Worm (Caenorhabditis elegans): ENCODE results near the gene srlf-26.

srlf-26 gene

DNA sequence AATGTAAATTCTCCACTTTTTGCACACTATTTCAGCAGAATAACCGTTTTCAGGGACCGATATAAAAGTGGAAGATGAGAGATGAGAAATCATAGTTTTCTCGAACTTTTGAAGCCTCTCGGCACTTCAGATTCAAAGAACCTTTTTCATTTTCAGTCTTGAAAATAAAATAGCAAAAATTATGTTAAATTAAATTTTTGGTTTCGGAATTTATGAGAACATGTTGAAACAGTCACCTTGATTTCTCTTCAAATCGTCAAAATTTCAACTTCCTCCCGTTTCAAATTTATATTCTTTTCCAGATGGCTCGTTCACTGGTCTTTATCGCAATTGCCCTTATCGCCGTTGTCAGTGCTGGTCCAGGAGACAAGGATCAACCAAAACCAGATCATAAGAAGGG lies at the start of gene srlf-26:
TSS of gene srlf-26 (plus strand) at position 301 of the 400 bp plus-strand sequence.
- TF ChIP-seq ama-1 (optimal IDR thresholded peaks at IDR 0.05) (no peak), unc-3 (GFP tag; conservative IDR thresholded peaks at IDR 0.05) (no peak), unc-3 (tag; optimal IDR thresholded peaks at IDR 0.05) (no peak), K09A11.1 (tag; optimal IDR thresholded peaks at IDR 0.05; ENCODE audit: insufficient read depth) (no peak), ceh-18 (tag; optimal IDR thresholded peaks at IDR 0.05) (no peak), nhr-11 (tag; optimal IDR thresholded peaks at IDR 0.05) (no peak), tbx-2 (tag; optimal IDR thresholded peaks at IDR 0.05) (no peak), pros-1 (tag; optimal IDR thresholded peaks at IDR 0.05) (no peak), pax-1 (tag; optimal IDR thresholded peaks at IDR 0.05) (no peak), sox-2 (GFP tag; IDR thresholded peaks at IDR 0.05) (no peak), lin-11 (tag; optimal IDR thresholded peaks at IDR 0.05) (no peak), fkh-10 (GFP tag; optimal IDR thresholded peaks at IDR 0.05) (no peak), pqm-1 (tag; optimal IDR thresholded peaks at IDR 0.05) (no peak), Y22D7AL.16 (tag; optimal IDR thresholded peaks at IDR 0.05) (no peak), pat-9 (tag; optimal IDR thresholded peaks at IDR 0.05) (no peak), K02D7.2 (tag; optimal IDR thresholded peaks at IDR 0.05) (no peak)

DNA sequence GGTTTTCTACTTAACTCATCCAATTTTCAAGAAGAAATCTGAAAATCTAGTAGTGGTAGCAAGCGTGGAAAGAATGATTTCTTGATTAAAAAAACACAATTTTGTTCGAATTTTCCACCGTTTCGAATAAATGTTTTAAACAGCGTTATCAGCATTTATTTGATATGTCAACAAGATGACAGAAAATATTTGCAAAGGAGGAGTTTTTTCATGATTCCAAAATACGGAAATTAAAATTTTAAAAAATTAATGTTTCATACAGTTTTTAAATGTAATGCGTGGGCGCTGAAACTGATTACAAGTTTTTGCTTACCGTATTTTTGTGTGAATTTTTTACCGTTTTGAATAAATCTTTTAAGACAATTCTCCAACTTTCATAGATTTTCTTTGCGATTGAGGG lies 46.1 kb upstream of the srlf-26 start:
- no peak for TF ChIP-seq mec-3 (tag; optimal IDR thresholded peaks at IDR 0.05; ENCODE audit: borderline replicate concordance)
- no peak for TF ChIP-seq sdc-2 (tag; optimal IDR thresholded peaks at IDR 0.05)
- no peak for TF ChIP-seq pax-1 (tag; optimal IDR thresholded peaks at IDR 0.05)
- no peak for TF ChIP-seq ceh-19 (GFP tag; optimal IDR thresholded peaks at IDR 0.05)
- no peak for TF ChIP-seq ceh-14 (tag; optimal IDR thresholded peaks at IDR 0.05)
- no peak for TF ChIP-seq pag-3 (tag; optimal IDR thresholded peaks at IDR 0.05; ENCODE audit: borderline replicate concordance)
- TF ChIP-seq ceh-34 (tag; optimal IDR thresholded peaks at IDR 0.05), result no peak
- no peak for TF ChIP-seq ref-2 (tag; optimal IDR thresholded peaks at IDR 0.05)

DNA sequence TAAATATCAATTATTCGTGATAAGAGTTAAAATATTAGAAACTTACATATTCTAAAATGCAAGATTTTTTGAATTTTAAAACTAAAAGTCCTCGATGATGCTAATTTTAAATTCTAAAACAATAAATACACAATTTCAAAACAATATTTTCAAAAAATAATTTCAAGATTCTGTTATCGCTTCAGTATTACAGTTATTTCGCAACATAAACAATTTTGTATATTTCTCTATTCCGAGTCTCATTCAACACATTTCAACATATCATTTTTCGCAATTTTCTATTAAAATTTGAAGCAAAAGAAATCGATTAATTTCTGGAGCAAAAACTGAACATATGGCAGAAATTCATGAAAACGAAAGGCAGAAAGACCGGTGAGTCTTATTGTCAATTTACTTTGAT lies 45.6 kb upstream of the srlf-26 start, which contains the start of gene fbxa-98:
TSS of gene fbxa-98 (plus strand) at position 243 of the 400 bp plus-strand sequence.
- TF ChIP-seq hlh-13 (GFP tag; optimal IDR thresholded peaks at IDR 0.05), result no peak
- TF ChIP-seq pat-9 (tag; optimal IDR thresholded peaks at IDR 0.05), result no peak
- TF ChIP-seq C08G9.2 (tag; optimal IDR thresholded peaks at IDR 0.05), result no peak
- no peak for TF ChIP-seq dve-1 (tag; optimal IDR thresholded peaks at IDR 0.05)
- no peak for TF ChIP-seq npax-4 (tag; optimal IDR thresholded peaks at IDR 0.05)
- TF ChIP-seq ceh-2 (tag; optimal IDR thresholded peaks at IDR 0.05), result no peak
- no peak for TF ChIP-seq ztf-16 (tag; optimal IDR thresholded peaks at IDR 0.05)
- TF ChIP-seq ceh-19 (GFP tag; optimal IDR thresholded peaks at IDR 0.05), result no peak
- no peak for TF ChIP-seq sdc-2 (tag; optimal IDR thresholded peaks at IDR 0.05)
- no peak for TF ChIP-seq ahr-1 (tag; optimal IDR thresholded peaks at IDR 0.05)
- no peak for TF ChIP-seq ceh-22 (tag; optimal IDR thresholded peaks at IDR 0.05)

DNA sequence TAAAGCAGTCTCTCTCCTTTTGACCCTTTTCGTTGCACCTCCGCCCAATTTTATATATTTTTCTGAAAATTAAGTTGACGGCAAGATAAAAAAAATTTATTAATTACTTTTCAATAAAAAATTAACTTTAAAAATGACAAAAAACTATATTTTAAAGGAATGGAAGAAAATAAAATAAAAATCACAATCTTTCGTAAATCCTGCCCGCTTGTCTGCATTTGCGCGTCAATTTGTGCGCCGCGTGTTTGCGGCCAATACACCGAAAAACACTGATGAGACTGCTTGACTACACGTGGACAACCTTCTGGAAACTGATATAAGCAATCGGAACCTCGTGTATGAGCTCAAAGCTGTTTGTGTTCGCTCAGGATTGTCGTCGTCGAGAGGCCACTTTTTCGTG lies 41.8 kb upstream of the srlf-26 start, which contains the start of gene C08F11.7:
TSS of gene C08F11.7 (plus strand) at position 301 of the 400 bp plus-strand sequence.
- TF ChIP-seq hlh-30 (tag; optimal IDR thresholded peaks at IDR 0.05; ENCODE audit: insufficient read depth), result no peak
- no peak for TF ChIP-seq unc-3 (GFP tag; conservative IDR thresholded peaks at IDR 0.05)
- TF ChIP-seq unc-3 (tag; optimal IDR thresholded peaks at IDR 0.05), result no peak
- TF ChIP-seq ceh-31 (tag; optimal IDR thresholded peaks at IDR 0.05), result no peak
- TF ChIP-seq hlh-8 (tag; optimal IDR thresholded peaks at IDR 0.05), result no peak
- TF ChIP-seq npax-4 (tag; optimal IDR thresholded peaks at IDR 0.05), result no peak
- TF ChIP-seq K09A11.1 (tag; optimal IDR thresholded peaks at IDR 0.05; ENCODE audit: insufficient read depth), result no peak
- no peak for TF ChIP-seq fax-1 (tag; optimal IDR thresholded peaks at IDR 0.05)
- no peak for TF ChIP-seq tbx-7 (tag; optimal IDR thresholded peaks at IDR 0.05)
- TF ChIP-seq unc-55 (GFP tag; optimal IDR thresholded peaks at IDR 0.05), result no peak
- TF ChIP-seq T23F11.4 (GFP tag; optimal IDR thresholded peaks at IDR 0.05), result no peak
- TF ChIP-seq odd-2 (tag; optimal IDR thresholded peaks at IDR 0.05), result no peak
- no peak for TF ChIP-seq nhr-232 (tag; optimal IDR thresholded peaks at IDR 0.05)
- no peak for TF ChIP-seq ceh-9 (tag; optimal IDR thresholded peaks at IDR 0.05)
- TF ChIP-seq fkh-10 (GFP tag; optimal IDR thresholded peaks at IDR 0.05), result no peak
- TF ChIP-seq ceh-2 (tag; optimal IDR thresholded peaks at IDR 0.05), result no peak
- TF ChIP-seq ref-2 (tag; optimal IDR thresholded peaks at IDR 0.05), result no peak
- TF ChIP-seq sox-4 (tag; optimal IDR thresholded peaks at IDR 0.05), result no peak
- TF ChIP-seq pha-4 (tag; optimal IDR thresholded peaks at IDR 0.05), result no peak

Measured in whole organism, late embryonic.